Worm (Caenorhabditis elegans): ENCODE measurements around the gene brp-1.

ce11 chrIII:11971342-11971741 lies 49.0 kb upstream of the brp-1 start, which contains the start of gene Y56A3A.28:
- TF ChIP-seq him-1 (tag; optimal IDR thresholded peaks at IDR 0.05): no peak
- TF ChIP-seq dao-5 (tag; optimal IDR thresholded peaks at IDR 0.05): no peak
- no peak for TF ChIP-seq W03F9.2 (tag; optimal IDR thresholded peaks at IDR 0.05)
